Fruit fly (Drosophila melanogaster) whole organism, embryonic: ENCODE data around the gene IntS10.

ENCODE experiments used
- Abd-B ChIP-seq: fragments of 200-800 bp; sonication (Bioruptor generic); optimal IDR thresholded peaks from 2 replicates; lab custom pipeline; 2018; ENCODE audit warnings: missing biosample characterization, mild to moderate bottlenecking, missing genetic modification characterization, moderate library complexity
- Atf6 ChIP-seq: fragments of 200-800 bp; sonication (Bioruptor generic); IDR thresholded peaks from 2 replicates; pipeline ENCODE4 v1.3.6; 2022; ENCODE audit warnings: missing biosample characterization, missing genetic modification characterization
- B-H2 ChIP-seq: fragments of 200-800 bp; sonication (Bioruptor generic); optimal IDR thresholded peaks from 2 replicates; lab custom pipeline; 2018; ENCODE audit warnings: missing biosample characterization, mild to moderate bottlenecking, missing genetic modification characterization
- CG11085 ChIP-seq: fragments of 200-800 bp; sonication (Bioruptor generic); IDR thresholded peaks from 2 replicates; pipeline ENCODE4 v1.3.6; 2022; ENCODE audit warnings: missing biosample characterization, missing genetic modification characterization
- CG12155 ChIP-seq: fragments of 200-800 bp; sonication (Bioruptor generic); optimal IDR thresholded peaks from 3 replicates; lab custom pipeline; 2016; ENCODE audit warnings: missing biosample characterization, missing genetic modification characterization
- CG13424 ChIP-seq: fragments of 200-800 bp; sonication (Bioruptor generic); optimal IDR thresholded peaks from 2 replicates; lab custom pipeline; 2019; ENCODE audit warnings: missing biosample characterization, mild to moderate bottlenecking, missing genetic modification characterization, moderate library complexity
- CG16863 ChIP-seq: fragments of 200-800 bp; sonication (Bioruptor generic); optimal IDR thresholded peaks from 3 replicates; lab custom pipeline; 2016; ENCODE audit warnings: missing biosample characterization, missing genetic modification characterization
- CG17829 ChIP-seq: fragments of 200-800 bp; optimal IDR thresholded peaks from 2 replicates; lab custom pipeline; 2019; ENCODE audit warnings: missing biosample characterization, mild to moderate bottlenecking, missing genetic modification characterization, moderate library complexity
- CG18476 ChIP-seq: fragments of 200-800 bp; sonication (Bioruptor generic); optimal IDR thresholded peaks from 2 replicates; lab custom pipeline; 2016; ENCODE audit warnings: missing biosample characterization, mild to moderate bottlenecking, missing genetic modification characterization
- CG18599 ChIP-seq: fragments of 200-800 bp; sonication (Bioruptor generic); optimal IDR thresholded peaks from 3 replicates; lab custom pipeline; 2017; ENCODE audit warnings: missing biosample characterization, missing genetic modification characterization, mild to moderate bottlenecking, moderate library complexity, missing genetic modification reagents
- CG2199 ChIP-seq: fragments of 200-800 bp; sonication (Bioruptor generic); IDR thresholded peaks from 3 replicates; pipeline ENCODE4 v1.3.6; 2022; ENCODE audit warnings: missing biosample characterization, missing genetic modification characterization
- CG2678 ChIP-seq: fragments of 200-800 bp; sonication (Bioruptor generic); optimal IDR thresholded peaks from 3 replicates; lab custom pipeline; 2019; ENCODE audit warnings: missing biosample characterization, mild to moderate bottlenecking, missing genetic modification characterization, moderate library complexity
- CG3838 ChIP-seq: fragments of 200-800 bp; sonication (Bioruptor generic); optimal IDR thresholded peaks from 3 replicates; lab custom pipeline; 2016; ENCODE audit warnings: missing biosample characterization, missing genetic modification characterization
- CG4730 ChIP-seq: fragments of 200-800 bp; sonication (Bioruptor generic); IDR thresholded peaks from 2 replicates; pipeline ENCODE4 v1.3.6; 2022; ENCODE audit warnings: missing biosample characterization, missing genetic modification characterization
- CG7271 ChIP-seq: fragments of 200-800 bp; sonication (Bioruptor generic); optimal IDR thresholded peaks from 2 replicates; lab custom pipeline; 2018; ENCODE audit warnings: missing biosample characterization, mild to moderate bottlenecking, missing genetic modification characterization, moderate library complexity
- CG7839 ChIP-seq: fragments of 200-800 bp; sonication (Bioruptor generic); optimal IDR thresholded peaks from 3 replicates; lab custom pipeline; 2018; ENCODE audit warnings: missing biosample characterization, mild to moderate bottlenecking, missing genetic modification characterization, moderate library complexity
- CG7928 ChIP-seq: fragments of 200-800 bp; sonication (Bioruptor generic); optimal IDR thresholded peaks from 2 replicates; lab custom pipeline; 2017; ENCODE audit warnings: missing biosample characterization, mild to moderate bottlenecking, missing genetic modification characterization
- CG9876 ChIP-seq: fragments of 200-800 bp; sonication (Bioruptor generic); optimal IDR thresholded peaks from 2 replicates; lab custom pipeline; 2016; ENCODE audit warnings: missing biosample characterization, missing genetic modification characterization
- CTCF ChIP-seq: fragments of 200-800 bp; sonication (Bioruptor generic); optimal IDR thresholded peaks from 2 replicates; lab custom pipeline; 2017; ENCODE audit warnings: missing biosample characterization, mild to moderate bottlenecking, missing genetic modification characterization, moderate library complexity
- CrebB ChIP-seq: fragments of 200-800 bp; sonication (Bioruptor generic); optimal IDR thresholded peaks from 3 replicates; lab custom pipeline; 2018; ENCODE audit warnings: missing biosample characterization, mild to moderate bottlenecking, missing genetic modification characterization
- D19A ChIP-seq: fragments of 200-800 bp; optimal IDR thresholded peaks from 3 replicates; lab custom pipeline; 2019; ENCODE audit warnings: missing biosample characterization, mild to moderate bottlenecking, missing genetic modification characterization, moderate library complexity
- Fer2 ChIP-seq: fragments of 200-800 bp; sonication (Bioruptor generic); optimal IDR thresholded peaks from 2 replicates; lab custom pipeline; 2018; ENCODE audit warnings: missing biosample characterization, mild to moderate bottlenecking, missing genetic modification characterization, moderate library complexity
- HLH4C ChIP-seq: fragments of 200-800 bp; sonication (Bioruptor generic); IDR thresholded peaks from 3 replicates; pipeline ENCODE4 v1.3.6; 2022; ENCODE audit warnings: missing biosample characterization, missing genetic modification characterization; ENCODE audit not compliant: partially characterized antibody
- Kr ChIP-seq: fragments of 200-800 bp; sonication (Bioruptor generic); optimal IDR thresholded peaks from 2 replicates; lab custom pipeline; 2017; ENCODE audit warnings: missing biosample characterization, mild to moderate bottlenecking, missing genetic modification characterization
- Optix ChIP-seq: fragments of 200-800 bp; sonication (Bioruptor generic); IDR thresholded peaks from 3 replicates; pipeline ENCODE4 v1.3.6; 2022; ENCODE audit warnings: missing biosample characterization, missing genetic modification characterization
- Ssrp ChIP-seq: fragments of 200-800 bp; sonication (Bioruptor generic); optimal IDR thresholded peaks from 2 replicates; lab custom pipeline; 2018; ENCODE audit warnings: missing biosample characterization, mild to moderate bottlenecking, missing genetic modification characterization, moderate library complexity
- bbx ChIP-seq: fragments of 200-800 bp; sonication (Bioruptor generic); IDR thresholded peaks from 2 replicates; pipeline ENCODE4 v1.3.6; 2022; ENCODE audit warnings: missing biosample characterization, missing genetic modification characterization; ENCODE audit not compliant: partially characterized antibody
- bsh ChIP-seq, 2 experiments: fragments of 200-800 bp; sonication (Bioruptor generic); optimal IDR thresholded peaks; 2 replicates each; lab custom pipeline; 2017 to 2018; ENCODE audit warnings: mild to moderate bottlenecking in 2 of 2, missing biosample characterization in 2 of 2, missing genetic modification characterization in 2 of 2, moderate library complexity in 1 of 2
- chn ChIP-seq: fragments of 200-800 bp; sonication (Bioruptor generic); optimal IDR thresholded peaks from 2 replicates; lab custom pipeline; 2016; ENCODE audit warnings: missing biosample characterization, missing genetic modification characterization
- ci ChIP-seq: fragments of 200-800 bp; sonication (Bioruptor generic); IDR thresholded peaks from 3 replicates; pipeline ENCODE4 v1.3.6; 2022; ENCODE audit warnings: missing biosample characterization, missing genetic modification characterization
- da ChIP-seq: fragments of 200-800 bp; sonication (Bioruptor generic); optimal IDR thresholded peaks from 2 replicates; lab custom pipeline; 2016; ENCODE audit warnings: missing biosample characterization, missing genetic modification characterization
- dan ChIP-seq: fragments of 200-800 bp; sonication (Bioruptor generic); IDR thresholded peaks from 2 replicates; pipeline ENCODE4 v1.3.6; 2022; ENCODE audit warnings: missing biosample characterization, missing genetic modification characterization
- dimm ChIP-seq: fragments of 200-800 bp; sonication (Bioruptor generic); IDR thresholded peaks from 2 replicates; pipeline ENCODE4 v1.3.6; 2022; ENCODE audit warnings: missing biosample characterization, missing genetic modification characterization
- dmrt99B ChIP-seq: fragments of 200-800 bp; sonication (Bioruptor generic); optimal IDR thresholded peaks from 2 replicates; lab custom pipeline; 2018; ENCODE audit warnings: missing biosample characterization, mild to moderate bottlenecking, missing genetic modification characterization, moderate library complexity
- gt ChIP-seq: fragments of 200-800 bp; sonication (Bioruptor generic); IDR thresholded peaks from 2 replicates; pipeline ENCODE4 v1.3.6; 2022; ENCODE audit warnings: missing biosample characterization, missing genetic modification characterization
- ham ChIP-seq: fragments of 200-800 bp; sonication (Bioruptor generic); IDR thresholded peaks from 2 replicates; pipeline ENCODE4 v1.3.6; 2022; ENCODE audit warnings: missing biosample characterization, missing genetic modification characterization
- hkb ChIP-seq, 2 experiments: fragments of 200-800 bp in 1 of 2; fragments of >200 bp in 1 of 2; sonication (Bioruptor generic) in 1 of 2; IDR thresholded peaks in 1 of 2; optimal IDR thresholded peaks in 1 of 2; 2 replicates each; pipeline versions ENCODE4 v1.3.6 to Lab custom; 2017 to 2022; ENCODE audit warnings: missing biosample characterization in 1 of 2, missing genetic modification characterization in 1 of 2
- jigr1 ChIP-seq: fragments of 200-800 bp; sonication (Bioruptor generic); IDR thresholded peaks from 3 replicates; pipeline ENCODE4 v1.3.6; 2022; ENCODE audit warnings: missing biosample characterization, missing genetic modification characterization
- ken ChIP-seq: fragments of 200-800 bp; sonication (Bioruptor generic); IDR thresholded peaks from 3 replicates; pipeline ENCODE4 v1.3.6; 2022; ENCODE audit warnings: missing biosample characterization, missing genetic modification characterization
- knrl ChIP-seq: fragments of 200-800 bp; sonication (Bioruptor generic); IDR thresholded peaks from 3 replicates; pipeline ENCODE4 v1.3.6; 2022; ENCODE audit warnings: missing biosample characterization, missing genetic modification characterization; ENCODE audit not compliant: partially characterized antibody
- lbe ChIP-seq: fragments of 200-800 bp; sonication (Bioruptor generic); optimal IDR thresholded peaks from 2 replicates; lab custom pipeline; 2016; ENCODE audit warnings: missing biosample characterization, mild to moderate bottlenecking, missing genetic modification characterization
- lola ChIP-seq, 3 experiments: fragments of >200 bp in 2 of 3; fragments of 200-800 bp in 1 of 3; sonication (Bioruptor generic) in 1 of 3; optimal IDR thresholded peaks; 2 replicates each; lab custom pipeline; 2017 to 2019; ENCODE audit warnings: missing biosample characterization in 3 of 3, missing genetic modification characterization in 3 of 3, mild to moderate bottlenecking in 1 of 3, moderate library complexity in 1 of 3
- mirr ChIP-seq: fragments of 200-800 bp; sonication (Bioruptor generic); optimal IDR thresholded peaks from 3 replicates; lab custom pipeline; 2018; ENCODE audit warnings: missing biosample characterization, mild to moderate bottlenecking, missing genetic modification characterization
- nau ChIP-seq: fragments of 200-800 bp; sonication (Bioruptor generic); optimal IDR thresholded peaks from 3 replicates; lab custom pipeline; 2017; ENCODE audit warnings: missing biosample characterization, mild to moderate bottlenecking, missing genetic modification characterization, missing genetic modification reagents
- nerfin-1 ChIP-seq: fragments of 200-800 bp; sonication (Bioruptor generic); optimal IDR thresholded peaks from 3 replicates; lab custom pipeline; 2019; ENCODE audit warnings: missing biosample characterization, mild to moderate bottlenecking, missing genetic modification characterization, moderate library complexity
- org-1 ChIP-seq: fragments of 200-800 bp; sonication (Bioruptor generic); optimal IDR thresholded peaks from 2 replicates; lab custom pipeline; 2017; ENCODE audit warnings: missing biosample characterization, missing genetic modification characterization
- psq ChIP-seq: fragments of 200-800 bp; sonication (Bioruptor generic); optimal IDR thresholded peaks from 2 replicates; lab custom pipeline; 2017; ENCODE audit warnings: missing biosample characterization, missing genetic modification characterization
- shn ChIP-seq: fragments of 200-800 bp; sonication (Bioruptor generic); optimal IDR thresholded peaks from 3 replicates; lab custom pipeline; 2016; ENCODE audit warnings: missing biosample characterization, missing genetic modification characterization
- tio ChIP-seq: fragments of 200-800 bp; sonication (Bioruptor generic); optimal IDR thresholded peaks from 2 replicates; lab custom pipeline; 2017; ENCODE audit warnings: missing biosample characterization, missing genetic modification characterization, inconsistent platforms
- vvl ChIP-seq: fragments of 200-800 bp; sonication (Bioruptor generic); IDR thresholded peaks from 2 replicates; pipeline ENCODE4 v1.3.6; 2022; ENCODE audit warnings: missing biosample characterization, missing genetic modification characterization
- yki ChIP-seq: fragments of >200 bp; optimal IDR thresholded peaks from 3 replicates; lab custom pipeline; 2018

Gene IntS10

dm6 chr3L:3806330-3806729 lies at the start of gene IntS10, which contains the start of the genes CG32264 and ntc:
IntS10 (plus strand) TSS chr3L:3806710.
CG32264 (minus strand) TSS chr3L:3806459.
ntc (minus strand) TSS chr3L:3806459.
- TF ChIP-seq CG7271 (tag; lab: Kevin White, UChicago) = no peak
- no peak for TF ChIP-seq ham (GFP tag; lab: Robert Waterston, UW)
- TF ChIP-seq ken = peak; percentile 64; the same call in 2 of the 3 replicates
- no peak for TF ChIP-seq Abd-B (GFP tag; lab: Kevin White, UChicago)
- TF ChIP-seq dmrt99B (tag; lab: Kevin White, UChicago) = no peak
- peak; percentile 36 for TF ChIP-seq CG7928 (GFP tag; lab: Kevin White, UChicago)
- TF ChIP-seq CTCF (GFP tag; lab: Kevin White, UChicago) = no peak
- no peak for TF ChIP-seq bbx (GFP tag; lab: Robert Waterston, UW)
- TF ChIP-seq mirr (GFP tag; lab: Kevin White, UChicago) = peak; percentile 35
- peak; percentile 0 for TF ChIP-seq D19A (tag; lab: Kevin White, UChicago)
- peak; percentile 34; the same call in 1 of the 2 replicates for TF ChIP-seq CG11085
- peak; percentile 63 for TF ChIP-seq Ssrp (tag; lab: Kevin White, UChicago)
- no peak for TF ChIP-seq CrebB (tag; lab: Kevin White, UChicago)
- TF ChIP-seq Optix (GFP tag; lab: Robert Waterston, UW) = no peak
- peak; percentile 76 for TF ChIP-seq CG2678 (tag; lab: Kevin White, UChicago)
- peak in 1 of 2 experiments; percentile 63 for TF ChIP-seq bsh (GFP tag; optimal IDR thresholded peaks at IDR 0.05; lab: Kevin White, UChicago)
- no peak for TF ChIP-seq dan
- TF ChIP-seq lola (GFP tag; optimal IDR thresholded peaks at IDR 0.05; lab: Kevin White, UChicago) = peak in 1 of 3 experiments; percentile 58
- no peak for TF ChIP-seq CG2199 (GFP tag; lab: Robert Waterston, UW)
- peak; percentile 24 for TF ChIP-seq CG18476
- peak; percentile 25 for TF ChIP-seq da (GFP tag; lab: Kevin White, UChicago)
- TF ChIP-seq vvl (GFP tag; lab: Robert Waterston, UW) = peak; percentile 21; the same call in 1 of the 2 replicates
- TF ChIP-seq yki (lab: Kevin White, UChicago) = no peak
- TF ChIP-seq chn (GFP tag; lab: Kevin White, UChicago) = peak; percentile 84
- TF ChIP-seq CG18599 (GFP tag; lab: Kevin White, UChicago) = peak; percentile 75
- peak; percentile 43 for TF ChIP-seq org-1 (GFP tag; lab: Kevin White, UChicago)
- peak; percentile 44; the same call in 1 of the 2 replicates for TF ChIP-seq Atf6 (GFP tag; lab: Robert Waterston, UW)
- TF ChIP-seq CG7839 (tag; lab: Kevin White, UChicago) = peak; percentile 68
- peak; percentile 36 for TF ChIP-seq CG3838 (GFP tag; lab: Kevin White, UChicago)
- TF ChIP-seq B-H2 (GFP tag; lab: Kevin White, UChicago) = peak; percentile 82
- peak; percentile 60; the same call in 2 of the 3 replicates for TF ChIP-seq HLH4C (GFP tag; lab: Robert Waterston, UW)
- peak; percentile 44 for TF ChIP-seq Fer2
- TF ChIP-seq Kr (GFP tag; lab: Kevin White, UChicago) = no peak
- no peak for TF ChIP-seq tio (GFP tag; lab: Kevin White, UChicago)
- peak; percentile 61 for TF ChIP-seq CG17829 (tag; lab: Kevin White, UChicago)
- 0 out of 3 replicates have a peak, but pooled peaks have one; percentile 15 for TF ChIP-seq ci (GFP tag; lab: Robert Waterston, UW)
- peak; percentile 69 for TF ChIP-seq CG9876 (GFP tag; lab: Kevin White, UChicago)
- TF ChIP-seq CG13424 = peak; percentile 79
- peak; percentile 57 for TF ChIP-seq nerfin-1 (tag; lab: Kevin White, UChicago)
- TF ChIP-seq CG12155 (GFP tag; lab: Kevin White, UChicago) = peak; percentile 76
- TF ChIP-seq knrl = peak; percentile 66
- peak; percentile 67 for TF ChIP-seq hkb (optimal IDR thresholded peaks at IDR 0.05; lab: Kevin White, UChicago)
- no peak for TF ChIP-seq hkb (GFP tag; IDR thresholded peaks at IDR 0.05; lab: Robert Waterston, UW)
- no peak for TF ChIP-seq lbe (GFP tag; lab: Kevin White, UChicago)
- TF ChIP-seq psq (GFP tag; lab: Kevin White, UChicago) = peak; percentile 14
- no peak for TF ChIP-seq jigr1
- no peak for TF ChIP-seq dimm (GFP tag; lab: Robert Waterston, UW)
- peak; percentile 21 for TF ChIP-seq nau
- TF ChIP-seq CG4730 (GFP tag; lab: Robert Waterston, UW) = no peak
- no peak for TF ChIP-seq gt
- TF ChIP-seq CG16863 (GFP tag; lab: Kevin White, UChicago) = peak; percentile 69
- peak; percentile 87 for TF ChIP-seq shn (GFP tag; lab: Kevin White, UChicago)
